Fruit fly (Drosophila melanogaster): ENCODE data around the gene CG9662.
A peak's percentile ranks its signal among the peaks of the same experiment; 100 is the strongest.

Gene CG9662

DNA sequence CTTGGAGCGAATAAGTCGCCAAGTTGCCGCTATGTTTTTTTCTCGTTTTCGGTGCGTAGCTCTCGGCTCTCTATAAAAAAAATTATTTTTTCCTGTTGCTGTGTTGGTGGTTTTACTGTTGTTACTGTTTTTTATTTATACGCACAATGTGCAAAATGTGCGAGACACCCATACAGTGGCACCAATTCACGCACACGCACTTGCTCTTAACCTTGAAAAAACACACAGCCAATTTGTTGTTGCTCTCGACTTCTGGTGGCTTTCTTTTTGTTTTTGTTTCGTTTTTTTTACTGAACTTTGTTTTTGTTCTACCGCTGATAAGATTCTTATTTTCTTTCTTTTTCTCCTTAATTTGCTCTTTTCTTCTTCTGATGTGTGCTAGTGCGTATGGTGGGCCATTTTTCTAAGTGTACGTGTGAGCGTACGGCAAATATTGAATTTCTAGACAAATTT is 20.3 kb downstream of the CG9662 start:
- TF ChIP-seq Hr83 (GFP tag; optimal IDR thresholded peaks at IDR 0.05; ENCODE audit: poor library complexity, severe bottlenecking), result no peak
- peak; percentile 41 for TF ChIP-seq Hnf4 (GFP tag; optimal IDR thresholded peaks at IDR 0.05)
- TF ChIP-seq Rel (GFP tag; optimal IDR thresholded peaks at IDR 0.05), result peak; percentile 9
- TF ChIP-seq Rel (tag; optimal IDR thresholded peaks at IDR 0.05), result no peak
- no peak for TF ChIP-seq Mio (GFP tag; optimal IDR thresholded peaks at IDR 0.05)
- peak; percentile 7 for TF ChIP-seq CG32264 (GFP tag; optimal IDR thresholded peaks at IDR 0.05)
- peak; percentile 23 for TF ChIP-seq rgr (GFP tag; optimal IDR thresholded peaks at IDR 0.05)
- peak; percentile 25 for TF ChIP-seq Sp1 (GFP tag; optimal IDR thresholded peaks at IDR 0.05)

DNA sequence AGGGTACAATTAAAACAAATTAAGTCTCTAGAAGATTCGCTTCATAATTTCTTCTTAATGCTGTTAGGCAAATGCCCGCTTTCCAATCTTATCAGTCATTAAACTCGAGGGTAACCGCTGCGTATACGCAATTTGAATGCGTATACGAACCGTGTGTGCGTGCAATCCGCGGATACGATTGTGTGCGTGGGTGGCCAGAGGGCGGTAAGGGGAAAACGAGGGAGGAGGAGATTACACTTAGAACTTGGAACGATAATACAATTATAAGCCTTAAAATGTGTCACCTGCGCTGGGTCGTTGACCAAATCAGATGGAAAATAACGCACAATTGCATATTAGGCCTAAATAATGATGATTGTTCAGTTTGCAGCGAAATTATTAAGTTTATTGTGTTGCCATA is 20.7 kb downstream of the CG9662 start:
- TF ChIP-seq woc (GFP tag; optimal IDR thresholded peaks at IDR 0.05) (no peak), sv (GFP tag; optimal IDR thresholded peaks at IDR 0.05) (no peak), Mio (GFP tag; optimal IDR thresholded peaks at IDR 0.05) (no peak), ey (GFP tag; optimal IDR thresholded peaks at IDR 0.05) (no peak), Sp1 (GFP tag; optimal IDR thresholded peaks at IDR 0.05) (no peak), dmrt93B (GFP tag; optimal IDR thresholded peaks at IDR 0.05) (no peak), CG32264 (GFP tag; optimal IDR thresholded peaks at IDR 0.05) (no peak), psq (GFP tag; optimal IDR thresholded peaks at IDR 0.05) (no peak), brk (GFP tag; optimal IDR thresholded peaks at IDR 0.05) (no peak), Dfd (GFP tag; optimal IDR thresholded peaks at IDR 0.05) (no peak), CrebA (GFP tag; optimal IDR thresholded peaks at IDR 0.05; ENCODE audit: borderline replicate concordance) (no peak), usp (GFP tag; optimal IDR thresholded peaks at IDR 0.05) (no peak), dl (GFP tag; optimal IDR thresholded peaks at IDR 0.05; ENCODE audit: insufficient read depth in 1 of 2, partially characterized antibody in 2 of 2) (no peak), rgr (GFP tag; optimal IDR thresholded peaks at IDR 0.05) (no peak)

DNA sequence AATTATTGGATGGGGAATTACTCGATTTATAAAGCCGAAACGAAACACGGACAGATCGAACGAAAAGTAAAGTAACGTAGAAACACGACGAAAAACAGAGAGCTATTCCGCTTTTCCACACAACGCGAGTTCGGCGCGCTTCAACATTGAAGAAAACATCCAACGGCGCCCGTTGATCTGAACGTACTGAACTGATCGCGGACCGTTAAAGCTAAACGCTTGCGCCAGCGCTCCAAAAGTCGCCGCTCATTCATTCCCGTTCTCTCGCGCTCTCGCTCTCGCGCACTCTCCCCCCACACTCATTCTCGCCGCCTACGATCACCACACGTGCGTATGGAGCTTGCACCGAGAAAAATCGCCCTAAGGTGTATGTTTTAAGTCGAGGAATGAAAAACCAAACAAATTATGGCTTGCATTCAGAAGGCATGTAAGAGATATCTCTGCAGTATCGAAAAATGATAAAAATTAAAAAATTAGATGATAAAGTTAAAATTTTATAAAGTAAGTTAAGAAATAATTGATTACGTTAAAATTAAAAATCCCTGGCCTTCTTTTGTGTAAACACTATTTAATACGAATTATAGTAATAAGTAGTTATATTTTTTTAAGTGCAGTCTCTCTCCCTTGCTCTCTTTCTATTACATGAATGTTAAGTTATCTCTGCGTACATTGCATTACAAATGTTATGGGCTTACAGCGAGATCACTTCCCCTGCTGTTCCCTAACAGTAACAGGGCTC is 21.7 kb downstream of the CG9662 start, which contains the start of gene E23:
Gene E23, minus strand, starts transcription at position 188 of the 739 bp plus-strand sequence.
- peak; percentile 92 for TF ChIP-seq ey (GFP tag; optimal IDR thresholded peaks at IDR 0.05)
- TF ChIP-seq Sp1 (GFP tag; optimal IDR thresholded peaks at IDR 0.05), result peak; percentile 98
- TF ChIP-seq Hr83 (GFP tag; optimal IDR thresholded peaks at IDR 0.05; ENCODE audit: poor library complexity, severe bottlenecking), result no peak
- TF ChIP-seq N (GFP tag; optimal IDR thresholded peaks at IDR 0.05), result no peak
- peak; percentile 81 for TF ChIP-seq CG9705 (GFP tag; optimal IDR thresholded peaks at IDR 0.05)
- TF ChIP-seq jim (GFP tag; optimal IDR thresholded peaks at IDR 0.05), result peak; percentile 55
- TF ChIP-seq rgr (GFP tag; optimal IDR thresholded peaks at IDR 0.05), result peak; percentile 96
- TF ChIP-seq Vsx2 (GFP tag; optimal IDR thresholded peaks at IDR 0.05; ENCODE audit: partially characterized antibody), result peak; percentile 80
- TF ChIP-seq psq (GFP tag; optimal IDR thresholded peaks at IDR 0.05), result peak; percentile 94
- TF ChIP-seq h (GFP tag; optimal IDR thresholded peaks at IDR 0.05), result peak; percentile 96
- TF ChIP-seq sage (GFP tag; optimal IDR thresholded peaks at IDR 0.05), result peak; percentile 90
- peak; percentile 81 for TF ChIP-seq woc (GFP tag; optimal IDR thresholded peaks at IDR 0.05)
- TF ChIP-seq fru (GFP tag; optimal IDR thresholded peaks at IDR 0.05), result peak; percentile 97
- TF ChIP-seq pan (optimal IDR thresholded peaks at IDR 0.05), result no peak
- TF ChIP-seq CrebA (GFP tag; optimal IDR thresholded peaks at IDR 0.05; ENCODE audit: borderline replicate concordance), result no peak
- peak; percentile 48 for TF ChIP-seq Jra (GFP tag; optimal IDR thresholded peaks at IDR 0.05)
- peak; percentile 77 for TF ChIP-seq CG32264 (GFP tag; optimal IDR thresholded peaks at IDR 0.05)
- peak; percentile 85 for TF ChIP-seq Rel (GFP tag; optimal IDR thresholded peaks at IDR 0.05)
- TF ChIP-seq Rel (tag; optimal IDR thresholded peaks at IDR 0.05), result peak; percentile 91
- TF ChIP-seq brk (GFP tag; optimal IDR thresholded peaks at IDR 0.05), result peak; percentile 85
- peak; percentile 93 for TF ChIP-seq br (GFP tag; optimal IDR thresholded peaks at IDR 0.05)
- TF ChIP-seq lola (GFP tag; optimal IDR thresholded peaks at IDR 0.05), result no peak
- TF ChIP-seq Dif (GFP tag; optimal IDR thresholded peaks at IDR 0.05; ENCODE audit: partially characterized antibody), result peak; percentile 98
- TF ChIP-seq foxo (GFP tag; optimal IDR thresholded peaks at IDR 0.05), result peak; percentile 65 to 97
- TF ChIP-seq Abd-B (GFP tag; optimal IDR thresholded peaks at IDR 0.05), result no peak
- peak; percentile 96 for TF ChIP-seq HLH106 (tag; optimal IDR thresholded peaks at IDR 0.05)
- TF ChIP-seq Myc (optimal IDR thresholded peaks at IDR 0.05), result no peak
- TF ChIP-seq usp (GFP tag; optimal IDR thresholded peaks at IDR 0.05), result no peak
- peak; percentile 96 for TF ChIP-seq dl (GFP tag; optimal IDR thresholded peaks at IDR 0.05; ENCODE audit: insufficient read depth in 1 of 2, partially characterized antibody in 2 of 2)
- TF ChIP-seq Hnf4 (GFP tag; optimal IDR thresholded peaks at IDR 0.05), result peak; percentile 85
- no peak for TF ChIP-seq Hr78 (GFP tag; optimal IDR thresholded peaks at IDR 0.05)
- peak; percentile 64 for TF ChIP-seq Mio (GFP tag; optimal IDR thresholded peaks at IDR 0.05)
- TF ChIP-seq sv (GFP tag; optimal IDR thresholded peaks at IDR 0.05), result peak; percentile 98
- TF ChIP-seq Dfd (GFP tag; optimal IDR thresholded peaks at IDR 0.05), result no peak
- TF ChIP-seq GATAd (GFP tag; optimal IDR thresholded peaks at IDR 0.05), result peak; percentile 8
- peak; percentile 52 for TF ChIP-seq tai (GFP tag; optimal IDR thresholded peaks at IDR 0.05)
- peak; percentile 49 for TF ChIP-seq dsf (GFP tag; optimal IDR thresholded peaks at IDR 0.05; ENCODE audit: borderline replicate concordance)
- TF ChIP-seq OdsH (GFP tag; optimal IDR thresholded peaks at IDR 0.05), result peak; percentile 97
- TF ChIP-seq dmrt93B (GFP tag; optimal IDR thresholded peaks at IDR 0.05), result peak; percentile 92

Data from whole organism, wandering third instar larva.